Worm (Caenorhabditis elegans) whole organism, L4 larva: Measurements from ENCODE around the gene C54G7.1.

Experiments used
- F10B5.3 ChIP-seq: sonication (generic microtip); optimal IDR thresholded peaks from 2 replicates; lab custom pipeline; 2016; ENCODE audit warnings: mild to moderate bottlenecking, missing genetic modification characterization, missing compliant biosample characterization
- F49E8.2 ChIP-seq: sonication (generic microtip); optimal IDR thresholded peaks from 2 replicates; lab custom pipeline; 2016; ENCODE audit warnings: missing compliant biosample characterization, mild to moderate bottlenecking, missing genetic modification characterization, borderline replicate concordance
- R02D3.7 ChIP-seq: fragments of 150-350 bp; sonication (generic microtip); optimal IDR thresholded peaks from 3 replicates; lab custom pipeline; 2014; ENCODE audit warnings: missing biosample characterization, missing genetic modification characterization
- T20F7.1 ChIP-seq: fragments of 200-800 bp; sonication (Bioruptor generic); optimal IDR thresholded peaks from 2 replicates; lab custom pipeline; 2018; ENCODE audit warnings: mild to moderate bottlenecking, missing genetic modification characterization, missing compliant biosample characterization
- T26A8.4 ChIP-seq: fragments of 200-800 bp; sonication (Bioruptor generic); IDR thresholded peaks from 2 replicates; pipeline ENCODE4 v1.3.6; 2022; ENCODE audit warnings: missing genetic modification characterization, missing compliant biosample characterization
- Y105C5A.15 ChIP-seq: fragments of 200-800 bp; sonication (Bioruptor generic); IDR thresholded peaks from 2 replicates; pipeline ENCODE4 v1.3.6; 2022; ENCODE audit warnings: missing genetic modification characterization, missing compliant biosample characterization
- aly-2 ChIP-seq: sonication (generic microtip); optimal IDR thresholded peaks from 2 replicates; lab custom pipeline; 2018; ENCODE audit warnings: missing biosample characterization, missing genetic modification characterization
- ama-1 ChIP-seq: fragments of 150-350 bp; optimal IDR thresholded peaks from 2 replicates; lab custom pipeline; 2014; ENCODE audit warnings: inconsistent platforms, mixed read lengths
- ceh-20 ChIP-seq: fragments of 200-800 bp; sonication (Bioruptor generic); IDR thresholded peaks from 2 replicates; pipeline ENCODE4 v1.3.6; 2022; ENCODE audit warnings: missing genetic modification reagents, missing genetic modification characterization, missing compliant biosample characterization
- ceh-28 ChIP-seq: fragments of 150-350 bp; optimal IDR thresholded peaks from 2 replicates; lab custom pipeline; 2014; ENCODE audit warnings: missing biosample characterization, missing genetic modification reagents, missing genetic modification characterization
- ceh-32 ChIP-seq: sonication (generic microtip); optimal IDR thresholded peaks from 2 replicates; lab custom pipeline; 2016; ENCODE audit warnings: mild to moderate bottlenecking, missing genetic modification characterization, missing compliant biosample characterization; ENCODE audit not compliant: poor library complexity
- ceh-44 ChIP-seq: fragments of 200-800 bp; sonication (Bioruptor generic); IDR thresholded peaks from 2 replicates; pipeline ENCODE4 v1.3.6; 2022; ENCODE audit warnings: missing genetic modification reagents, missing genetic modification characterization, missing compliant biosample characterization
- cey-2 ChIP-seq: sonication (generic microtip); optimal IDR thresholded peaks from 3 replicates; lab custom pipeline; 2017; ENCODE audit warnings: missing genetic modification characterization, mild to moderate bottlenecking, missing compliant biosample characterization, antibody characterized with exemption, borderline replicate concordance; ENCODE audit not compliant: insufficient read depth
- ctbp-1 ChIP-seq: fragments of 200-800 bp; sonication (Bioruptor generic); IDR thresholded peaks from 2 replicates; pipeline ENCODE4 v1.3.6; 2022; ENCODE audit warnings: missing genetic modification reagents, missing genetic modification characterization, missing compliant biosample characterization
- dmd-6 ChIP-seq: fragments of 200-800 bp; sonication (Bioruptor generic); IDR thresholded peaks from 2 replicates; pipeline ENCODE4 v1.3.6; 2022; ENCODE audit warnings: missing genetic modification reagents, missing genetic modification characterization, missing compliant biosample characterization
- dmd-8 ChIP-seq: fragments of 200-800 bp; sonication (Bioruptor generic); IDR thresholded peaks from 2 replicates; pipeline ENCODE4 v1.3.6; 2022; ENCODE audit warnings: missing genetic modification characterization, missing compliant biosample characterization
- dmd-9 ChIP-seq: fragments of 200-800 bp; sonication (Bioruptor generic); IDR thresholded peaks from 2 replicates; pipeline ENCODE4 v1.3.6; 2022; ENCODE audit warnings: missing genetic modification reagents, missing genetic modification characterization, missing compliant biosample characterization
- dve-1 ChIP-seq: sonication (generic microtip); optimal IDR thresholded peaks from 2 replicates; lab custom pipeline; 2017; ENCODE audit warnings: antibody characterized with exemption, mild to moderate bottlenecking, missing genetic modification characterization, missing compliant biosample characterization; ENCODE audit not compliant: insufficient read depth
- egl-27 ChIP-seq: sonication (generic microtip); optimal IDR thresholded peaks from 3 replicates; lab custom pipeline; 2017; ENCODE audit warnings: missing biosample characterization, missing genetic modification reagents, missing genetic modification characterization
- egl-43 ChIP-seq: fragments of 200-800 bp; sonication (Bioruptor generic); IDR thresholded peaks from 2 replicates; pipeline ENCODE4 v1.3.6; 2022; ENCODE audit warnings: missing genetic modification reagents, missing genetic modification characterization, missing compliant biosample characterization
- hlh-30 ChIP-seq: sonication (generic microtip); optimal IDR thresholded peaks from 2 replicates; lab custom pipeline; 2017; ENCODE audit warnings: antibody characterized with exemption, mild to moderate bottlenecking, missing genetic modification characterization, missing compliant biosample characterization; ENCODE audit not compliant: insufficient read depth
- jun-1 ChIP-seq: fragments of 150-350 bp; optimal IDR thresholded peaks from 2 replicates; lab custom pipeline; 2014; ENCODE audit warnings: missing biosample characterization, missing genetic modification reagents, missing genetic modification characterization
- lin-1 ChIP-seq: fragments of 200-800 bp; sonication (Bioruptor generic); IDR thresholded peaks from 2 replicates; pipeline ENCODE4 v1.3.6; 2022; ENCODE audit warnings: missing genetic modification reagents, missing genetic modification characterization, missing compliant biosample characterization
- lin-15B ChIP-seq: fragments of 150-350 bp; sonication (generic microtip); optimal IDR thresholded peaks from 3 replicates; lab custom pipeline; 2014; ENCODE audit warnings: missing biosample characterization, missing genetic modification characterization
- lir-3 ChIP-seq: sonication (generic microtip); optimal IDR thresholded peaks from 2 replicates; lab custom pipeline; 2016; ENCODE audit warnings: mild to moderate bottlenecking, missing genetic modification characterization, missing compliant biosample characterization
- madf-9 ChIP-seq: fragments of 200-800 bp; sonication (Bioruptor generic); conservative IDR thresholded peaks from 2 replicates; pipeline ENCODE4 v1.3.6; 2022; ENCODE audit warnings: missing genetic modification reagents, missing genetic modification characterization, missing compliant biosample characterization
- nhr-10 ChIP-seq: fragments of 150-350 bp; optimal IDR thresholded peaks from 2 replicates; lab custom pipeline; 2014; ENCODE audit warnings: missing biosample characterization, missing genetic modification characterization
- nhr-11 ChIP-seq: fragments of 150-350 bp; optimal IDR thresholded peaks from 2 replicates; lab custom pipeline; 2014; ENCODE audit warnings: missing biosample characterization, missing genetic modification characterization
- nhr-237 ChIP-seq: sonication (generic microtip); optimal IDR thresholded peaks from 2 replicates; lab custom pipeline; 2017; ENCODE audit warnings: missing biosample characterization, missing genetic modification characterization
- nhr-48 ChIP-seq: sonication (generic microtip); optimal IDR thresholded peaks from 2 replicates; lab custom pipeline; 2016; ENCODE audit warnings: mild to moderate bottlenecking, missing genetic modification characterization, missing compliant biosample characterization
- php-3 ChIP-seq: fragments of 200-800 bp; sonication (Bioruptor generic); IDR thresholded peaks from 2 replicates; pipeline ENCODE4 v1.3.6; 2022; ENCODE audit warnings: missing genetic modification reagents, missing genetic modification characterization, missing compliant biosample characterization
- rbr-2 ChIP-seq: sonication (generic microtip); optimal IDR thresholded peaks from 2 replicates; lab custom pipeline; 2016; ENCODE audit warnings: missing genotype, missing genetic modification characterization, missing compliant biosample characterization
- set-16 ChIP-seq: fragments of 200-800 bp; sonication (Bioruptor generic); IDR thresholded peaks from 2 replicates; pipeline ENCODE4 v1.3.6; 2022; ENCODE audit warnings: missing genetic modification reagents, missing genetic modification characterization, missing compliant biosample characterization
- snpc-1.2 ChIP-seq: fragments of 200-800 bp; sonication (Bioruptor generic); IDR thresholded peaks from 2 replicates; pipeline ENCODE4 v1.3.6; 2022; ENCODE audit warnings: missing genetic modification reagents, missing genetic modification characterization, missing compliant biosample characterization
- unc-130 ChIP-seq: sonication (generic microtip); optimal IDR thresholded peaks from 2 replicates; lab custom pipeline; 2016; ENCODE audit warnings: missing genetic modification reagents, missing genetic modification characterization, missing compliant biosample characterization
- unc-62 ChIP-seq, 3 experiments: fragments of 150-350 bp in 1 of 3; sonication (generic microtip); optimal IDR thresholded peaks in 2 of 3; peaks in 1 of 3; 1 replicate in 1 of 3; 2 replicates in 2 of 3; lab custom pipeline; 2014 to 2017; ENCODE audit warnings: missing biosample characterization in 3 of 3, missing genetic modification characterization in 3 of 3, missing genetic modification reagents in 3 of 3, missing genotype in 1 of 3
- vab-7 ChIP-seq: fragments of 200-800 bp; sonication (Bioruptor generic); IDR thresholded peaks from 2 replicates; pipeline ENCODE4 v1.3.6; 2022; ENCODE audit warnings: missing genetic modification reagents, missing genetic modification characterization, missing compliant biosample characterization
- zag-1 ChIP-seq: fragments of 150-350 bp; optimal IDR thresholded peaks from 2 replicates; lab custom pipeline; 2014; ENCODE audit warnings: missing biosample characterization, missing genetic modification characterization
- zfp-3 ChIP-seq: fragments of 200-800 bp; sonication (Bioruptor generic); conservative IDR thresholded peaks from 2 replicates; pipeline ENCODE4 v1.3.6; 2022; ENCODE audit warnings: missing genetic modification reagents, missing genetic modification characterization, missing compliant biosample characterization

The C54G7.1 gene

DNA sequence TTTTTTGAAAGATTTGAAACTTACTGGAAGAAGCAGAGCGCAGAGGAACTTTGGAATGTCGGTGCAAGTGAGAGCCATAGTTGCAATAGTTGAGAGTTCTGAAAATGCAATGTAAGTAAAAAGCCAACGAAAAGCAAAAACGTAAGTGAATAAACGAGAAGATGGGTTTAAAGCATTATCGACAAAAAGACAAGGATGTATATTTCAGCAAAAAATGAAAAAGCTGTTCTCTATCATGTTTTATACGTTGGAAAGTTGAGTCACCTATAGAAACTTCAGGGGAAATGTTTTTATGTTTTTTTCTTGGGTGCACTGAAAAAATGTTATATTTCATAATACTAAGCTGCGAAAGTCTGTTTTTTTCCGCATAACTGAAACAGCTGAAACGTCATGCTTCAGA, 26.7 kb upstream of the C54G7.1 start, which contains the start of gene T23F2.5:
TSS of gene T23F2.5 (minus strand) at position 101 of the 400 bp plus-strand sequence.
- TF ChIP-seq aly-2 (tag; lab: Kevin White, UChicago) (no peak), php-3 (no peak), ceh-28 (tag; lab: Kevin White, UChicago) (no peak), egl-27 (tag; lab: Kevin White, UChicago) (no peak), cey-2 (tag; lab: Kevin White, UChicago) (no peak), ceh-32 (tag; lab: Kevin White, UChicago) (no peak), jun-1 (tag; lab: Kevin White, UChicago) (no peak), lir-3 (no peak), T20F7.1 (GFP tag; lab: Kevin White, UChicago) (no peak), snpc-1.2 (GFP tag; lab: Robert Waterston, UW) (no peak), vab-7 (no peak), ama-1 (lab: Kevin White, UChicago) (no peak), dmd-9 (no peak)

ce11 chrX:5517844-5518243, 25.9 kb upstream of the C54G7.1 start:
- no peak for TF ChIP-seq Y105C5A.15 (GFP tag; lab: Robert Waterston, UW)

- TF ChIP-seq F10B5.3 (tag; lab: Kevin White, UChicago) (no peak), dve-1 (tag; lab: Kevin White, UChicago) (no peak), set-16 (0 out of 2 replicates have a peak, but pooled peaks have one; percentile 16), R02D3.7 (tag; lab: Kevin White, UChicago) (no peak), zag-1 (no peak), nhr-10 (no peak)
These were observed 25.4 kb upstream of the C54G7.1 start for ce11 chrX:5518352-5518751.

ce11 chrX:5519567-5519966, 24.2 kb upstream of the C54G7.1 start:
- TF ChIP-seq zfp-3 (GFP tag; lab: Robert Waterston, UW) = 0 out of 2 replicates have a peak, but pooled peaks have one; percentile 60
- peak; percentile 14 for TF ChIP-seq dve-1 (tag; lab: Kevin White, UChicago)
- TF ChIP-seq ctbp-1 = no peak
- peak; percentile 15 for TF ChIP-seq nhr-48 (tag; lab: Kevin White, UChicago)
- no peak for TF ChIP-seq ceh-20 (GFP tag; lab: Robert Waterston, UW)
- TF ChIP-seq unc-130 (GFP tag; lab: Kevin White, UChicago) = no peak
- TF ChIP-seq unc-62 (GFP tag; optimal IDR thresholded peaks at IDR 0.05 in 1 of 2; lab: Kevin White, UChicago) = peak in 1 of 2 experiments; percentile 67
- no peak for TF ChIP-seq unc-62 (tag; optimal IDR thresholded peaks at IDR 0.05; lab: Kevin White, UChicago)

DNA sequence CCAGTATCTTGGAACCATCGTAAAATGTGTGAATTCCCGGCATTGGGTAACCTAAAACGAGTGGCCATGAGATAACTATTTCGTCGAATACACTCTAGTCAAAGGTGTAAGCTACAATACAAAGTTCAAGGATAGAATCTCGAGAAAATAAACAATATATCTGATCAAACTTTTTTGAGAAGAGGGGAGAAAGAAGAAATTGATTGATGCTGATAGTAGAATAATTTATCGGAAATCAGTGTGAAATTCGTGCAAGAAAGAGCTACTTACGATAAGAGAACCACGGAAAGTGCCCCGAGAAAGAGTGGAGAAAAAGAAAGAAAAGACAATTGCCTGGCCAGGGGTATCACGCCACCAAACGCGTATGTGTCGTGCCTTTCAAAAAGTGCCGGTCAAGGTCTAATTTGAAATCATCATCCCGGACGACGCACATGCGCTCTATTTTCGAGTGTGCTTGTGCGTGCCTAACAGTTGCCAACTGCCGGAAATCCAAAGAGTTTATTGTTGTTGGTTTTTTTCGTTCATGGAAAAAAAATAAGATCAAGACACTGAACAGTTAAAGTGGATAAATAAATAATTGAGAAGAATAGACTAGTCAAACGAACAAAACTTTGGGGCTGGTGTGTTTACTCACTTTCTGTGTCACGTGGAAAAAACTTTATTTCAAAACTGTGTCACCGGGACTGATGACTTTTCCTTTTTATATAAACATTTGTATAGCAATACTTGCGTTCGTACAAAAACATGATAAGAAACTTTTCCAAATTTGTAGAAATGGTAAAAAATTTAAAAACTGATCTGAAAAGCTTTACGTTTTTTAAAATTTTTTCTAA, 20.8 kb upstream of the C54G7.1 start, which contains the start of gene mboa-3:
TSS of gene mboa-3 (minus strand) at position 51 of the 833 bp plus-strand sequence.
- no peak for TF ChIP-seq lin-1 (GFP tag; lab: Robert Waterston, UW)
- peak; percentile 76 for TF ChIP-seq dmd-6
- no peak for TF ChIP-seq egl-43 (GFP tag; lab: Robert Waterston, UW)
- no peak for TF ChIP-seq nhr-237 (tag; lab: Kevin White, UChicago)
- no peak for TF ChIP-seq rbr-2 (tag; lab: Kevin White, UChicago)
- no peak for TF ChIP-seq zfp-3 (GFP tag; lab: Robert Waterston, UW)
- no peak for TF ChIP-seq F49E8.2 (tag; lab: Kevin White, UChicago)
- no peak for TF ChIP-seq dmd-8
- TF ChIP-seq nhr-48 (tag; lab: Kevin White, UChicago) = no peak
- no peak for TF ChIP-seq cey-2 (tag; lab: Kevin White, UChicago)
- TF ChIP-seq Y105C5A.15 (GFP tag; lab: Robert Waterston, UW) = no peak
- no peak for TF ChIP-seq lin-15B (tag; lab: Kevin White, UChicago)
- TF ChIP-seq hlh-30 = peak; percentile 57
- no peak for TF ChIP-seq ceh-44
- TF ChIP-seq unc-130 (GFP tag; lab: Kevin White, UChicago) = no peak
- 0 out of 2 replicates have a peak, but pooled peaks have one; percentile 28 for TF ChIP-seq madf-9
- no peak for TF ChIP-seq ceh-28 (tag; lab: Kevin White, UChicago)
- no peak for TF ChIP-seq nhr-11 (tag; lab: Kevin White, UChicago)
- TF ChIP-seq aly-2 (tag; lab: Kevin White, UChicago) = no peak
- no peak for TF ChIP-seq ctbp-1
- no peak for TF ChIP-seq T26A8.4
- TF ChIP-seq dmd-9 = no peak
- no peak for TF ChIP-seq egl-27 (tag; lab: Kevin White, UChicago)
- no peak for TF ChIP-seq ceh-32 (tag; lab: Kevin White, UChicago)
